Worm (Caenorhabditis elegans) whole organism, L4 larva: ENCODE data around the gene pdi-2.

ENCODE experiments used
- D1046.2 ChIP-seq: fragments of 200-800 bp; sonication (Bioruptor generic); IDR thresholded peaks from 2 replicates; pipeline ENCODE4 v1.3.6; 2022; ENCODE audit warnings: missing genetic modification characterization, missing compliant biosample characterization
- F10B5.3 ChIP-seq: sonication (generic microtip); optimal IDR thresholded peaks from 2 replicates; lab custom pipeline; 2016; ENCODE audit warnings: mild to moderate bottlenecking, missing genetic modification characterization, missing compliant biosample characterization
- F26F4.8 ChIP-seq: fragments of 200-800 bp; sonication (Bioruptor generic); conservative IDR thresholded peaks from 2 replicates; pipeline ENCODE4 v1.3.6; 2022; ENCODE audit warnings: missing genetic modification characterization, missing compliant biosample characterization
- F49E8.2 ChIP-seq: sonication (generic microtip); optimal IDR thresholded peaks from 2 replicates; lab custom pipeline; 2016; ENCODE audit warnings: missing compliant biosample characterization, mild to moderate bottlenecking, missing genetic modification characterization, borderline replicate concordance
- R02D3.7 ChIP-seq: fragments of 150-350 bp; sonication (generic microtip); optimal IDR thresholded peaks from 3 replicates; lab custom pipeline; 2014; ENCODE audit warnings: missing biosample characterization, missing genetic modification characterization
- Y105C5A.15 ChIP-seq: fragments of 200-800 bp; sonication (Bioruptor generic); IDR thresholded peaks from 2 replicates; pipeline ENCODE4 v1.3.6; 2022; ENCODE audit warnings: missing genetic modification characterization, missing compliant biosample characterization
- Y48G9A.11 ChIP-seq: fragments of 200-800 bp; sonication (Bioruptor generic); IDR thresholded peaks from 2 replicates; pipeline ENCODE4 v1.3.6; 2022; ENCODE audit warnings: missing genetic modification reagents, missing genetic modification characterization, missing compliant biosample characterization
- Y5F2A.4 ChIP-seq: fragments of 200-800 bp; sonication (Bioruptor generic); optimal IDR thresholded peaks from 2 replicates; lab custom pipeline; 2018; ENCODE audit warnings: mild to moderate bottlenecking, missing genetic modification characterization, missing compliant biosample characterization
- Y75B8A.6 ChIP-seq: fragments of 200-800 bp; sonication (Bioruptor generic); IDR thresholded peaks from 2 replicates; pipeline ENCODE4 v1.3.6; 2022; ENCODE audit warnings: missing genetic modification reagents, missing genetic modification characterization, missing compliant biosample characterization
- ZK337.2 ChIP-seq: fragments of 200-800 bp; sonication (Bioruptor generic); IDR thresholded peaks from 2 replicates; pipeline ENCODE4 v1.3.6; 2022; ENCODE audit warnings: missing genetic modification reagents, missing genetic modification characterization, missing compliant biosample characterization
- aha-1 ChIP-seq: fragments of 150-350 bp; peaks from one replicate; lab custom pipeline; 2014; ENCODE audit warnings: missing biosample characterization, missing genetic modification characterization
- arid-1 ChIP-seq: fragments of 200-800 bp; sonication (Bioruptor generic); conservative IDR thresholded peaks from 2 replicates; pipeline ENCODE4 v1.3.6; 2022; ENCODE audit warnings: missing genetic modification reagents, missing genetic modification characterization, missing compliant biosample characterization
- attf-4 ChIP-seq: sonication (generic microtip); optimal IDR thresholded peaks from 3 replicates; lab custom pipeline; 2017; ENCODE audit warnings: missing biosample characterization, missing genetic modification characterization
- ceh-20 ChIP-seq: fragments of 200-800 bp; sonication (Bioruptor generic); IDR thresholded peaks from 2 replicates; pipeline ENCODE4 v1.3.6; 2022; ENCODE audit warnings: missing genetic modification reagents, missing genetic modification characterization, missing compliant biosample characterization
- ceh-32 ChIP-seq: sonication (generic microtip); optimal IDR thresholded peaks from 2 replicates; lab custom pipeline; 2016; ENCODE audit warnings: mild to moderate bottlenecking, missing genetic modification characterization, missing compliant biosample characterization; ENCODE audit not compliant: poor library complexity
- ceh-62 ChIP-seq: sonication (generic microtip); optimal IDR thresholded peaks from 2 replicates; lab custom pipeline; 2017; ENCODE audit warnings: missing biosample characterization, missing genetic modification characterization
- ceh-82 ChIP-seq: sonication (generic microtip); optimal IDR thresholded peaks from 2 replicates; lab custom pipeline; 2017; ENCODE audit warnings: missing biosample characterization, missing genetic modification characterization
- ces-1 ChIP-seq: fragments of 150-350 bp; sonication (generic microtip); optimal IDR thresholded peaks from 4 replicates; lab custom pipeline; 2014; ENCODE audit warnings: missing biosample characterization, missing genetic modification reagents, missing genetic modification characterization
- dpl-1 ChIP-seq: fragments of 150-350 bp; optimal IDR thresholded peaks from 2 replicates; lab custom pipeline; 2014; ENCODE audit warnings: missing biosample characterization, missing genetic modification reagents, missing genetic modification characterization
- gei-8 ChIP-seq: fragments of 200-800 bp; sonication (Bioruptor generic); optimal IDR thresholded peaks from 2 replicates; lab custom pipeline; 2018; ENCODE audit warnings: mild to moderate bottlenecking, missing genetic modification characterization, missing compliant biosample characterization
- hif-1 ChIP-seq, 2 experiments: sonication (generic microtip); optimal IDR thresholded peaks; 2 replicates each; lab custom pipeline; 2016 to 2017; ENCODE audit warnings: missing compliant biosample characterization in 2 of 2, missing genetic modification characterization in 2 of 2, missing genetic modification reagents in 2 of 2, missing genotype in 2 of 2, mild to moderate bottlenecking in 1 of 2
- hlh-30 ChIP-seq: sonication (generic microtip); optimal IDR thresholded peaks from 2 replicates; lab custom pipeline; 2017; ENCODE audit warnings: antibody characterized with exemption, mild to moderate bottlenecking, missing genetic modification characterization, missing compliant biosample characterization; ENCODE audit not compliant: insufficient read depth
- jun-1 ChIP-seq: fragments of 150-350 bp; optimal IDR thresholded peaks from 2 replicates; lab custom pipeline; 2014; ENCODE audit warnings: missing biosample characterization, missing genetic modification reagents, missing genetic modification characterization
- lin-39 ChIP-seq: fragments of 150-350 bp; optimal IDR thresholded peaks from 2 replicates; lab custom pipeline; 2014; ENCODE audit warnings: missing biosample characterization, missing genetic modification reagents, missing genetic modification characterization
- lir-3 ChIP-seq: sonication (generic microtip); optimal IDR thresholded peaks from 2 replicates; lab custom pipeline; 2016; ENCODE audit warnings: mild to moderate bottlenecking, missing genetic modification characterization, missing compliant biosample characterization
- madf-5 ChIP-seq, 2 experiments: fragments of 200-800 bp; sonication (Bioruptor generic); IDR thresholded peaks; 2 replicates each; pipeline ENCODE4 v1.3.6; 2022; ENCODE audit warnings: missing compliant biosample characterization in 2 of 2, missing genetic modification characterization in 2 of 2
- madf-9 ChIP-seq: fragments of 200-800 bp; sonication (Bioruptor generic); conservative IDR thresholded peaks from 2 replicates; pipeline ENCODE4 v1.3.6; 2022; ENCODE audit warnings: missing genetic modification reagents, missing genetic modification characterization, missing compliant biosample characterization
- mdt-29 ChIP-seq: fragments of 200-800 bp; sonication (Bioruptor generic); IDR thresholded peaks from 2 replicates; pipeline ENCODE4 v1.3.6; 2022; ENCODE audit warnings: missing genetic modification reagents, missing genetic modification characterization, missing compliant biosample characterization
- mes-2 ChIP-seq: sonication (generic microtip); optimal IDR thresholded peaks from 2 replicates; lab custom pipeline; 2016; ENCODE audit warnings: missing genotype, mild to moderate bottlenecking, missing genetic modification characterization, missing compliant biosample characterization; ENCODE audit not compliant: poor library complexity, severe bottlenecking
- nhr-102 ChIP-seq: sonication (generic microtip); optimal IDR thresholded peaks from 2 replicates; lab custom pipeline; 2016; ENCODE audit warnings: mild to moderate bottlenecking, missing genetic modification characterization, moderate library complexity, missing compliant biosample characterization
- nhr-237 ChIP-seq: sonication (generic microtip); optimal IDR thresholded peaks from 2 replicates; lab custom pipeline; 2017; ENCODE audit warnings: missing biosample characterization, missing genetic modification characterization
- nhr-25 ChIP-seq: sonication (generic microtip); optimal IDR thresholded peaks from 2 replicates; lab custom pipeline; 2017; ENCODE audit warnings: missing genetic modification characterization, mild to moderate bottlenecking, missing compliant biosample characterization, antibody characterized with exemption, moderate library complexity, borderline replicate concordance; ENCODE audit not compliant: insufficient read depth
- nhr-28 ChIP-seq: fragments of 150-350 bp; optimal IDR thresholded peaks from 2 replicates; lab custom pipeline; 2014; ENCODE audit warnings: missing biosample characterization, missing genetic modification characterization
- nhr-48 ChIP-seq: sonication (generic microtip); optimal IDR thresholded peaks from 2 replicates; lab custom pipeline; 2016; ENCODE audit warnings: mild to moderate bottlenecking, missing genetic modification characterization, missing compliant biosample characterization
- nhr-76 ChIP-seq: fragments of 150-350 bp; optimal IDR thresholded peaks from 2 replicates; lab custom pipeline; 2014; ENCODE audit warnings: missing biosample characterization, missing genetic modification characterization
- pha-4 ChIP-seq, 2 experiments: fragments of 150-350 bp in 1 of 2; fragments of 200-800 bp in 1 of 2; sonication (Bioruptor generic) in 1 of 2; IDR thresholded peaks in 1 of 2; optimal IDR thresholded peaks in 1 of 2; 2 replicates each; pipeline versions ENCODE4 v1.3.6 to Lab custom; 2014 to 2022; ENCODE audit warnings: missing genetic modification characterization in 2 of 2, missing genetic modification reagents in 2 of 2, missing biosample characterization in 1 of 2, missing compliant biosample characterization in 1 of 2
- rbr-2 ChIP-seq: sonication (generic microtip); optimal IDR thresholded peaks from 2 replicates; lab custom pipeline; 2016; ENCODE audit warnings: missing genotype, missing genetic modification characterization, missing compliant biosample characterization
- sdz-12 ChIP-seq: fragments of 200-800 bp; sonication (Bioruptor generic); optimal IDR thresholded peaks from 2 replicates; lab custom pipeline; 2018; ENCODE audit warnings: mild to moderate bottlenecking, missing genetic modification characterization, missing compliant biosample characterization
- set-16 ChIP-seq: fragments of 200-800 bp; sonication (Bioruptor generic); IDR thresholded peaks from 2 replicates; pipeline ENCODE4 v1.3.6; 2022; ENCODE audit warnings: missing genetic modification reagents, missing genetic modification characterization, missing compliant biosample characterization
- skn-1 ChIP-seq: fragments of 150-350 bp; optimal IDR thresholded peaks from 2 replicates; lab custom pipeline; 2014; ENCODE audit warnings: missing biosample characterization, missing genetic modification characterization
- snpc-4 ChIP-seq: fragments of 150-350 bp; optimal IDR thresholded peaks from 2 replicates; lab custom pipeline; 2014; ENCODE audit warnings: missing biosample characterization, missing genetic modification characterization
- spr-1 ChIP-seq: sonication (generic microtip); optimal IDR thresholded peaks from 2 replicates; lab custom pipeline; 2016; ENCODE audit warnings: mild to moderate bottlenecking, missing genetic modification characterization, missing compliant biosample characterization
- tra-1 ChIP-seq: fragments of 200-800 bp; sonication (Bioruptor generic); IDR thresholded peaks from 2 replicates; pipeline ENCODE4 v1.3.6; 2022; ENCODE audit warnings: missing genetic modification reagents, missing genetic modification characterization, missing compliant biosample characterization
- unc-130 ChIP-seq: sonication (generic microtip); optimal IDR thresholded peaks from 2 replicates; lab custom pipeline; 2016; ENCODE audit warnings: missing genetic modification reagents, missing genetic modification characterization, missing compliant biosample characterization
- unc-62 ChIP-seq, 3 experiments: fragments of 150-350 bp in 1 of 3; sonication (generic microtip); optimal IDR thresholded peaks in 2 of 3; peaks in 1 of 3; 1 replicate in 1 of 3; 2 replicates in 2 of 3; lab custom pipeline; 2014 to 2017; ENCODE audit warnings: missing biosample characterization in 3 of 3, missing genetic modification characterization in 3 of 3, missing genetic modification reagents in 3 of 3, missing genotype in 1 of 3
- zag-1 ChIP-seq: fragments of 150-350 bp; optimal IDR thresholded peaks from 2 replicates; lab custom pipeline; 2014; ENCODE audit warnings: missing biosample characterization, missing genetic modification characterization
- zip-11 ChIP-seq: fragments of 200-800 bp; sonication (Bioruptor generic); IDR thresholded peaks from 2 replicates; pipeline ENCODE4 v1.3.6; 2022; ENCODE audit warnings: missing genetic modification characterization, missing compliant biosample characterization
- zip-2 ChIP-seq: fragments of 150-350 bp; optimal IDR thresholded peaks from 2 replicates; lab custom pipeline; 2014; ENCODE audit warnings: missing biosample characterization, missing genetic modification characterization
- ztf-11 ChIP-seq: fragments of 150-350 bp; optimal IDR thresholded peaks from 2 replicates; lab custom pipeline; 2014; ENCODE audit warnings: missing biosample characterization, missing genetic modification characterization
- ztf-7 ChIP-seq: fragments of 150-350 bp; optimal IDR thresholded peaks from 2 replicates; lab custom pipeline; 2014; ENCODE audit warnings: missing biosample characterization, missing genetic modification characterization

pdi-2 gene

ce11 chrX:4523887-4524350 lies at the start of gene pdi-2 (continued):
- TF ChIP-seq nhr-28 (tag; lab: Kevin White, UChicago) (peak; percentile 65), Y48G9A.11 (no peak), unc-62 (GFP tag; optimal IDR thresholded peaks at IDR 0.05 in 1 of 2; lab: Kevin White, UChicago) (peak in 1 of 2 experiments; percentile 91), unc-62 (tag; optimal IDR thresholded peaks at IDR 0.05; lab: Kevin White, UChicago) (no peak), madf-9 (GFP tag; lab: Robert Waterston, UW) (peak; percentile 42; the same call in 1 of the 2 replicates), F49E8.2 (tag; lab: Kevin White, UChicago) (no peak), zip-11 (no peak), arid-1 (GFP tag; lab: Robert Waterston, UW) (peak; percentile 69; the same call in 1 of the 2 replicates), skn-1 (tag; lab: Kevin White, UChicago) (no peak), zag-1 (tag; lab: Kevin White, UChicago) (no peak), nhr-48 (peak; percentile 32), lin-39 (tag; lab: Kevin White, UChicago) (no peak), hlh-30 (tag; lab: Kevin White, UChicago) (peak; percentile 70), unc-130 (GFP tag; lab: Kevin White, UChicago) (no peak), nhr-237 (tag; lab: Kevin White, UChicago) (no peak), ZK337.2 (no peak), R02D3.7 (tag; lab: Kevin White, UChicago) (no peak), lir-3 (tag; lab: Kevin White, UChicago) (no peak), attf-4 (tag; lab: Kevin White, UChicago) (no peak), spr-1 (tag; lab: Kevin White, UChicago) (no peak), ceh-62 (tag; lab: Kevin White, UChicago) (no peak), aha-1 (peak; percentile 100), gei-8 (GFP tag; lab: Kevin White, UChicago) (no peak), rbr-2 (tag; lab: Kevin White, UChicago) (peak; percentile 24), dpl-1 (GFP tag; lab: Kevin White, UChicago) (peak; percentile 47), D1046.2 (GFP tag; lab: Robert Waterston, UW) (peak; percentile 52; the same call in 1 of the 2 replicates), nhr-102 (tag; lab: Kevin White, UChicago) (peak; percentile 13), pha-4 (GFP tag; IDR thresholded peaks at IDR 0.05; lab: Robert Waterston, UW) (peak; percentile 76), pha-4 (tag; optimal IDR thresholded peaks at IDR 0.05; lab: Kevin White, UChicago) (no peak), tra-1 (peak; percentile 59; the same call in 1 of the 2 replicates), ces-1 (no peak), F26F4.8 (GFP tag; lab: Robert Waterston, UW) (no peak), Y5F2A.4 (GFP tag; lab: Kevin White, UChicago) (no peak), nhr-25 (tag; lab: Kevin White, UChicago) (peak; percentile 76), ztf-7 (tag; lab: Kevin White, UChicago) (no peak), sdz-12 (GFP tag; lab: Kevin White, UChicago) (peak; percentile 27), nhr-76 (tag; lab: Kevin White, UChicago) (no peak), hif-1 (tag; optimal IDR thresholded peaks at IDR 0.05; lab: Kevin White, UChicago) (peak in 1 of 2 experiments; percentile 99), ztf-11 (no peak), mdt-29 (GFP tag; lab: Robert Waterston, UW) (no peak), madf-5 (GFP tag; IDR thresholded peaks at IDR 0.05; lab: Robert Waterston, UW) (0 out of 4 replicates have a peak, but pooled peaks of 1 of the 2 experiments have one; percentile 15), set-16 (peak; percentile 98), ceh-20 (GFP tag; lab: Robert Waterston, UW) (no peak), Y75B8A.6 (0 out of 2 replicates have a peak, but pooled peaks have one; percentile 25), jun-1 (tag; lab: Kevin White, UChicago) (peak; percentile 31), snpc-4 (tag; lab: Kevin White, UChicago) (no peak), F10B5.3 (tag; lab: Kevin White, UChicago) (no peak), zip-2 (tag; lab: Kevin White, UChicago) (no peak), Y105C5A.15 (GFP tag; lab: Robert Waterston, UW) (no peak), ceh-82 (tag; lab: Kevin White, UChicago) (no peak), ceh-32 (tag; lab: Kevin White, UChicago) (no peak), mes-2 (tag; lab: Kevin White, UChicago) (peak; percentile 48)
